Fruit fly (Drosophila melanogaster): ENCODE data around the gene CG12219.

CG12219 gene

DNA sequence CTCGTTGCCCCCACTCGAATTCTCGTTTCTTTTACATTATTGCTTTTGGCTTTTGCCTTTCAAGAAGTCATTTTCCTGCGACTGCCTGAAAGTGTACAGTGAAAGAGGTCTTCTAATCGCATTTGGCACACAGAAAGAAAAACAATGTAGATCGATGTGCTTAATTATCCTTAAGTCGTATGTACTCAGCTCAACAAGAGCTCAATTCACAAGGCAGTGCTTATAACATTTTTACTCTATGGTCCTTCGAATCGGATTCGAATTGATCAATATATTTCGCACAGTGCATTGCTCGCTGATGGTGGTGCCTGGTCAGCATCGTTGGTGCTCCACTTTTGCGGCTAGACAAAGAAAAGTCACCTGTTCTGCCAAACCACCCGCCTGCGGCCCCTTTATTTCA lies 9.3 kb upstream of the CG12219 start (continued):
- TF ChIP-seq CG1602 (GFP tag; optimal IDR thresholded peaks at IDR 0.05), result no peak
- TF ChIP-seq onecut (GFP tag; IDR thresholded peaks at IDR 0.05), result no peak
- TF ChIP-seq otp (GFP tag; IDR thresholded peaks at IDR 0.05), result no peak
- no peak for TF ChIP-seq CG12236 (GFP tag; optimal IDR thresholded peaks at IDR 0.05)
- TF ChIP-seq odd (GFP tag; optimal IDR thresholded peaks at IDR 0.05), result no peak
- no peak for TF ChIP-seq CG3838 (GFP tag; optimal IDR thresholded peaks at IDR 0.05)
- no peak for TF ChIP-seq CG17186 (GFP tag; optimal IDR thresholded peaks at IDR 0.05)
- no peak for TF ChIP-seq Dip2 (GFP tag; IDR thresholded peaks at IDR 0.05)
- TF ChIP-seq wdn (GFP tag; IDR thresholded peaks at IDR 0.05), result 0 out of 2 replicates have a peak, but pooled peaks have one; percentile 21
- no peak for TF ChIP-seq gt (GFP tag; IDR thresholded peaks at IDR 0.05)
- no peak for TF ChIP-seq CG31441 (GFP tag; IDR thresholded peaks at IDR 0.05)
- peak; percentile 14 for TF ChIP-seq CG30403 (GFP tag; optimal IDR thresholded peaks at IDR 0.05)
- no peak for TF ChIP-seq CG12219 (GFP tag; optimal IDR thresholded peaks at IDR 0.05)
- TF ChIP-seq CG2116 (GFP tag; optimal IDR thresholded peaks at IDR 0.05), result no peak
- TF ChIP-seq salm (tag; optimal IDR thresholded peaks at IDR 0.05), result no peak
- TF ChIP-seq scrt (GFP tag; optimal IDR thresholded peaks at IDR 0.05), result peak; percentile 5
- no peak for TF ChIP-seq Opbp (GFP tag; IDR thresholded peaks at IDR 0.05; ENCODE audit: partially characterized antibody)
- TF ChIP-seq grau (tag; optimal IDR thresholded peaks at IDR 0.05), result peak; percentile 31
- peak; percentile 48 for TF ChIP-seq lab (GFP tag; optimal IDR thresholded peaks at IDR 0.05)
- peak; percentile 42 for TF ChIP-seq CG7839 (tag; optimal IDR thresholded peaks at IDR 0.05)
- peak; percentile 12; the same call in 1 of the 2 replicates for TF ChIP-seq CG32532 (GFP tag; IDR thresholded peaks at IDR 0.05)
- TF ChIP-seq CrebB (tag; optimal IDR thresholded peaks at IDR 0.05), result no peak
- no peak for TF ChIP-seq her (GFP tag; optimal IDR thresholded peaks at IDR 0.05)
- TF ChIP-seq CG18011 (GFP tag; optimal IDR thresholded peaks at IDR 0.05), result no peak
- TF ChIP-seq ato (GFP tag; IDR thresholded peaks at IDR 0.05; ENCODE audit: partially characterized antibody), result no peak
- no peak for TF ChIP-seq kah (GFP tag; optimal IDR thresholded peaks at IDR 0.05)
- no peak for TF ChIP-seq chinmo (GFP tag; IDR thresholded peaks at IDR 0.05; ENCODE audit: partially characterized antibody)
- TF ChIP-seq Lim3 (GFP tag; IDR thresholded peaks at IDR 0.05), result no peak
- no peak for TF ChIP-seq Side (GFP tag; optimal IDR thresholded peaks at IDR 0.05)
- 0 out of 3 replicates have a peak, but pooled peaks have one; percentile 22 for TF ChIP-seq zfh1 (GFP tag; IDR thresholded peaks at IDR 0.05)
- TF ChIP-seq CG2712 (tag; optimal IDR thresholded peaks at IDR 0.05), result no peak
- TF ChIP-seq bsh (GFP tag; optimal IDR thresholded peaks at IDR 0.05), result peak in 1 of 2 experiments; percentile 36
- no peak for TF ChIP-seq HHEX (GFP tag; optimal IDR thresholded peaks at IDR 0.05)
- peak; percentile 49 for TF ChIP-seq CG18599 (GFP tag; optimal IDR thresholded peaks at IDR 0.05)
- TF ChIP-seq ro (GFP tag; IDR thresholded peaks at IDR 0.05), result no peak
- 0 out of 2 replicates have a peak, but pooled peaks have one; percentile 12 for TF ChIP-seq ttk (GFP tag; IDR thresholded peaks at IDR 0.05)
- no peak for TF ChIP-seq sr (GFP tag; IDR thresholded peaks at IDR 0.05)
- no peak for TF ChIP-seq ERR (GFP tag; optimal IDR thresholded peaks at IDR 0.05)
- no peak for TF ChIP-seq Hand (GFP tag; optimal IDR thresholded peaks at IDR 0.05)
- no peak for TF ChIP-seq CG7987 (GFP tag; optimal IDR thresholded peaks at IDR 0.05)
- TF ChIP-seq Hmr (GFP tag; optimal IDR thresholded peaks at IDR 0.05), result peak; percentile 39
- no peak for TF ChIP-seq twi (tag; optimal IDR thresholded peaks at IDR 0.05)
- peak; percentile 40 for TF ChIP-seq slbo (GFP tag; IDR thresholded peaks at IDR 0.05)
- TF ChIP-seq hkb (optimal IDR thresholded peaks at IDR 0.05), result no peak
- TF ChIP-seq hkb (GFP tag; IDR thresholded peaks at IDR 0.05), result no peak
- TF ChIP-seq br (optimal IDR thresholded peaks at IDR 0.05), result no peak
- TF ChIP-seq CG16813 (GFP tag; IDR thresholded peaks at IDR 0.05; ENCODE audit: partially characterized antibody), result no peak
- TF ChIP-seq NK7.1 (GFP tag; optimal IDR thresholded peaks at IDR 0.05), result no peak
- TF ChIP-seq bigmax (GFP tag; optimal IDR thresholded peaks at IDR 0.05), result no peak
- peak; percentile 42 for TF ChIP-seq CG17359 (tag; optimal IDR thresholded peaks at IDR 0.05)
- no peak for TF ChIP-seq jumu (GFP tag; optimal IDR thresholded peaks at IDR 0.05)
- no peak for TF ChIP-seq sd (tag; optimal IDR thresholded peaks at IDR 0.05)
